Fruit fly (Drosophila melanogaster) whole organism, embryonic: ENCODE data around the gene be.

Experiments
- Awh ChIP-seq: fragments of 200-800 bp; sonication (Bioruptor generic); IDR thresholded peaks from 2 replicates; pipeline ENCODE4, ENCODE4 v1.3.6; 2022; ENCODE audit warnings: missing biosample characterization, missing genetic modification characterization
- BEAF-32 ChIP-seq: fragments of 200-800 bp; sonication (Bioruptor generic); optimal IDR thresholded peaks from 3 replicates; lab custom pipeline; 2017; ENCODE audit warnings: missing biosample characterization, missing genetic modification characterization, mild to moderate bottlenecking, moderate library complexity, missing genetic modification reagents
- CG11504 ChIP-seq: fragments of 200-800 bp; sonication (Bioruptor generic); optimal IDR thresholded peaks from 3 replicates; lab custom pipeline; 2019; ENCODE audit warnings: missing biosample characterization, mild to moderate bottlenecking, missing genetic modification characterization, moderate library complexity
- CG14441 ChIP-seq: fragments of 200-800 bp; sonication (Bioruptor generic); IDR thresholded peaks from 2 replicates; pipeline ENCODE4 v1.3.6; 2022; ENCODE audit warnings: missing biosample characterization, missing genetic modification characterization
- CG16863 ChIP-seq: fragments of 200-800 bp; sonication (Bioruptor generic); optimal IDR thresholded peaks from 3 replicates; lab custom pipeline; 2016; ENCODE audit warnings: missing biosample characterization, missing genetic modification characterization
- CG2889 ChIP-seq: fragments of 200-800 bp; sonication (Bioruptor generic); IDR thresholded peaks from 3 replicates; pipeline ENCODE4 v1.3.6; 2022; ENCODE audit warnings: missing biosample characterization, missing genetic modification characterization
- CG3065 ChIP-seq: fragments of 200-800 bp; sonication (Bioruptor generic); optimal IDR thresholded peaks from 2 replicates; lab custom pipeline; 2016; ENCODE audit warnings: missing biosample characterization, missing genetic modification characterization
- CG6854 ChIP-seq: fragments of 200-800 bp; sonication (Bioruptor generic); optimal IDR thresholded peaks from 3 replicates; lab custom pipeline; 2017; ENCODE audit warnings: missing biosample characterization, mild to moderate bottlenecking, missing genetic modification characterization
- CG8944 ChIP-seq: fragments of 200-800 bp; sonication (Bioruptor generic); optimal IDR thresholded peaks from 3 replicates; lab custom pipeline; 2016; ENCODE audit warnings: missing biosample characterization, missing genetic modification characterization
- CG9727 ChIP-seq: fragments of 200-800 bp; sonication (Bioruptor generic); optimal IDR thresholded peaks from 3 replicates; lab custom pipeline; 2017; ENCODE audit warnings: missing biosample characterization, mild to moderate bottlenecking, missing genetic modification characterization
- GATAe ChIP-seq: fragments of 200-800 bp; sonication (Bioruptor generic); conservative IDR thresholded peaks from 2 replicates; pipeline ENCODE4 v1.3.6; 2022; ENCODE audit warnings: missing biosample characterization, missing genetic modification characterization
- Gug ChIP-seq: fragments of 200-800 bp; sonication (Bioruptor generic); IDR thresholded peaks from 4 replicates; pipeline ENCODE4 v1.3.6; 2022; ENCODE audit warnings: missing biosample characterization, missing genetic modification characterization
- Hand ChIP-seq: fragments of 200-800 bp; sonication (Bioruptor generic); optimal IDR thresholded peaks from 2 replicates; lab custom pipeline; 2017; ENCODE audit warnings: mild to moderate bottlenecking, missing biosample characterization, missing genetic modification reagents, missing genetic modification characterization
- Lpt ChIP-seq: fragments of >200 bp; optimal IDR thresholded peaks from 2 replicates; lab custom pipeline; 2018; ENCODE audit warnings: missing biosample characterization, missing genetic modification characterization
- MTF-1 ChIP-seq: fragments of 200-800 bp; sonication (Bioruptor generic); optimal IDR thresholded peaks from 2 replicates; lab custom pipeline; 2018; ENCODE audit warnings: missing biosample characterization, mild to moderate bottlenecking, missing genetic modification characterization, borderline replicate concordance
- Med ChIP-seq: fragments of 200-800 bp; sonication (Bioruptor generic); peaks from one replicate; lab custom pipeline; 2016; ENCODE audit warnings: missing biosample characterization, missing genetic modification characterization, mild to moderate bottlenecking, inconsistent platforms, moderate library complexity
- Myb ChIP-seq: fragments of 200-800 bp; sonication (Bioruptor generic); optimal IDR thresholded peaks from 2 replicates; lab custom pipeline; 2016; ENCODE audit warnings: missing biosample characterization, missing genetic modification characterization
- Oaz ChIP-seq: fragments of 200-800 bp; sonication (Bioruptor generic); IDR thresholded peaks from 2 replicates; pipeline ENCODE4 v1.3.6; 2022; ENCODE audit warnings: missing biosample characterization, missing genetic modification characterization
- PHDP ChIP-seq: fragments of 200-800 bp; sonication (Bioruptor generic); optimal IDR thresholded peaks from 3 replicates; lab custom pipeline; 2018; ENCODE audit warnings: missing biosample characterization, mild to moderate bottlenecking, missing genetic modification characterization, moderate library complexity
- Rfx ChIP-seq: fragments of 200-800 bp; sonication (Bioruptor generic); IDR thresholded peaks from 2 replicates; pipeline ENCODE4 v1.3.6; 2022; ENCODE audit warnings: missing biosample characterization, missing genetic modification characterization
- Scr ChIP-seq: fragments of 200-800 bp; sonication (Bioruptor generic); IDR thresholded peaks from 2 replicates; pipeline ENCODE4 v1.3.6; 2022; ENCODE audit warnings: missing biosample characterization, missing genetic modification characterization; ENCODE audit not compliant: partially characterized antibody
- Sry-β ChIP-seq: fragments of 200-800 bp; sonication (Bioruptor generic); optimal IDR thresholded peaks from 2 replicates; lab custom pipeline; 2018; ENCODE audit warnings: missing biosample characterization, mild to moderate bottlenecking, missing genetic modification characterization, moderate library complexity
- Xrp1 ChIP-seq: fragments of 200-800 bp; sonication (Bioruptor generic); IDR thresholded peaks from 2 replicates; pipeline ENCODE4 v1.3.6; 2022; ENCODE audit warnings: missing biosample characterization, missing genetic modification characterization
- ab ChIP-seq: fragments of 200-800 bp; sonication (Bioruptor generic); optimal IDR thresholded peaks from 2 replicates; lab custom pipeline; 2016; ENCODE audit warnings: missing biosample characterization, missing genetic modification characterization
- aop ChIP-seq: fragments of 200-800 bp; sonication (Bioruptor generic); IDR thresholded peaks from 2 replicates; pipeline ENCODE4 v1.3.6; 2022; ENCODE audit warnings: missing biosample characterization, missing genetic modification characterization
- bcd ChIP-seq: fragments of 200-800 bp; sonication (Bioruptor generic); optimal IDR thresholded peaks from 2 replicates; lab custom pipeline; 2017; ENCODE audit warnings: missing biosample characterization, mild to moderate bottlenecking, missing genetic modification characterization
- crp ChIP-seq, 2 experiments: fragments of 200-800 bp; sonication (Bioruptor generic); optimal IDR thresholded peaks; 2 replicates in 1 of 2; 3 replicates in 1 of 2; lab custom pipeline; 2017; ENCODE audit warnings: missing biosample characterization in 2 of 2, missing genetic modification characterization in 2 of 2, mild to moderate bottlenecking in 1 of 2, moderate library complexity in 1 of 2
- dm ChIP-seq: fragments of 200-800 bp; sonication (Bioruptor generic); optimal IDR thresholded peaks from 3 replicates; lab custom pipeline; 2016; ENCODE audit warnings: missing biosample characterization, missing genetic modification characterization
- dysf ChIP-seq: fragments of 200-800 bp; sonication (Bioruptor generic); IDR thresholded peaks from 3 replicates; pipeline ENCODE4 v1.3.6; 2022; ENCODE audit warnings: missing biosample characterization, missing genetic modification characterization
- fru ChIP-seq: fragments of >200 bp; optimal IDR thresholded peaks from 2 replicates; lab custom pipeline; 2017
- gce ChIP-seq: fragments of 200-800 bp; sonication (Bioruptor generic); IDR thresholded peaks from 3 replicates; pipeline ENCODE4 v1.3.6; 2022; ENCODE audit warnings: missing biosample characterization, missing genetic modification characterization
- gcm2 ChIP-seq: fragments of 200-800 bp; sonication (Bioruptor generic); optimal IDR thresholded peaks from 2 replicates; lab custom pipeline; 2016; ENCODE audit warnings: missing biosample characterization, missing genetic modification characterization
- gsb ChIP-seq: fragments of 200-800 bp; sonication (Bioruptor generic); IDR thresholded peaks from 2 replicates; pipeline ENCODE4 v1.3.6; 2022; ENCODE audit warnings: missing biosample characterization, missing genetic modification characterization
- gt ChIP-seq: fragments of 200-800 bp; sonication (Bioruptor generic); IDR thresholded peaks from 2 replicates; pipeline ENCODE4 v1.3.6; 2022; ENCODE audit warnings: missing biosample characterization, missing genetic modification characterization
- hb ChIP-seq: fragments of 200-800 bp; sonication (Bioruptor generic); IDR thresholded peaks from 3 replicates; pipeline ENCODE4 v1.3.6; 2022; ENCODE audit warnings: missing biosample characterization, missing genetic modification characterization; ENCODE audit not compliant: partially characterized antibody
- insv ChIP-seq, 2 experiments: fragments of 200-800 bp; sonication (Bioruptor generic); optimal IDR thresholded peaks; 3 replicates each; lab custom pipeline; 2016 to 2018; ENCODE audit warnings: missing biosample characterization in 2 of 2, missing genetic modification characterization in 2 of 2
- jumu ChIP-seq: fragments of 200-800 bp; sonication (Bioruptor generic); optimal IDR thresholded peaks from 3 replicates; lab custom pipeline; 2016; ENCODE audit warnings: missing biosample characterization, missing genetic modification characterization
- maf-S ChIP-seq: fragments of 200-800 bp; sonication (Bioruptor generic); optimal IDR thresholded peaks from 2 replicates; lab custom pipeline; 2016; ENCODE audit warnings: missing biosample characterization, missing genetic modification characterization
- nerfin-1 ChIP-seq: fragments of 200-800 bp; sonication (Bioruptor generic); optimal IDR thresholded peaks from 3 replicates; lab custom pipeline; 2019; ENCODE audit warnings: missing biosample characterization, mild to moderate bottlenecking, missing genetic modification characterization, moderate library complexity
- org-1 ChIP-seq: fragments of 200-800 bp; sonication (Bioruptor generic); optimal IDR thresholded peaks from 2 replicates; lab custom pipeline; 2017; ENCODE audit warnings: missing biosample characterization, missing genetic modification characterization
- pan ChIP-seq, 4 experiments: fragments of >200 bp in 3 of 4; fragments of 200-800 bp in 1 of 4; sonication (Bioruptor generic) in 1 of 4; optimal IDR thresholded peaks in 3 of 4; IDR thresholded peaks in 1 of 4; 2 replicates each; pipeline versions ENCODE4 v1.3.6 to Lab custom; 2017 to 2022; ENCODE audit warnings: missing biosample characterization in 2 of 4, missing genetic modification characterization in 2 of 4, mixed read lengths in 1 of 4
- pfk ChIP-seq: fragments of 200-800 bp; sonication (Bioruptor generic); optimal IDR thresholded peaks from 2 replicates; lab custom pipeline; 2018; ENCODE audit warnings: missing biosample characterization, mild to moderate bottlenecking, missing genetic modification characterization, moderate library complexity
- psq ChIP-seq: fragments of 200-800 bp; sonication (Bioruptor generic); optimal IDR thresholded peaks from 2 replicates; lab custom pipeline; 2017; ENCODE audit warnings: missing biosample characterization, missing genetic modification characterization
- sc ChIP-seq, 3 experiments: fragments of >200 bp in 2 of 3; fragments of 200-800 bp in 1 of 3; sonication (Bioruptor generic) in 1 of 3; optimal IDR thresholded peaks; 2 replicates in 2 of 3; 3 replicates in 1 of 3; lab custom pipeline; 2017; ENCODE audit warnings: mild to moderate bottlenecking in 1 of 3, missing biosample characterization in 1 of 3, missing genetic modification characterization in 1 of 3, missing genetic modification reagents in 1 of 3
- sr ChIP-seq: fragments of 200-800 bp; sonication (Bioruptor generic); IDR thresholded peaks from 3 replicates; pipeline ENCODE4 v1.3.6; 2022; ENCODE audit warnings: missing biosample characterization, missing genetic modification characterization
- ssp ChIP-seq: fragments of 200-800 bp; sonication (Bioruptor generic); IDR thresholded peaks from 2 replicates; pipeline ENCODE4 v1.3.6; 2022; ENCODE audit warnings: missing biosample characterization, missing genetic modification characterization
- tgo ChIP-seq: fragments of 200-800 bp; sonication (Bioruptor generic); IDR thresholded peaks from 3 replicates; pipeline ENCODE4 v1.3.6; 2022; ENCODE audit warnings: missing biosample characterization, missing genetic modification characterization
- unpg ChIP-seq: fragments of 200-800 bp; sonication (Bioruptor generic); optimal IDR thresholded peaks from 3 replicates; lab custom pipeline; 2018; ENCODE audit warnings: missing biosample characterization, mild to moderate bottlenecking, missing genetic modification characterization, moderate library complexity
- zf30C ChIP-seq: fragments of 200-800 bp; sonication (Bioruptor generic); optimal IDR thresholded peaks from 3 replicates; lab custom pipeline; 2018; ENCODE audit warnings: missing biosample characterization, mild to moderate bottlenecking, missing genetic modification characterization

The be gene

DNA sequence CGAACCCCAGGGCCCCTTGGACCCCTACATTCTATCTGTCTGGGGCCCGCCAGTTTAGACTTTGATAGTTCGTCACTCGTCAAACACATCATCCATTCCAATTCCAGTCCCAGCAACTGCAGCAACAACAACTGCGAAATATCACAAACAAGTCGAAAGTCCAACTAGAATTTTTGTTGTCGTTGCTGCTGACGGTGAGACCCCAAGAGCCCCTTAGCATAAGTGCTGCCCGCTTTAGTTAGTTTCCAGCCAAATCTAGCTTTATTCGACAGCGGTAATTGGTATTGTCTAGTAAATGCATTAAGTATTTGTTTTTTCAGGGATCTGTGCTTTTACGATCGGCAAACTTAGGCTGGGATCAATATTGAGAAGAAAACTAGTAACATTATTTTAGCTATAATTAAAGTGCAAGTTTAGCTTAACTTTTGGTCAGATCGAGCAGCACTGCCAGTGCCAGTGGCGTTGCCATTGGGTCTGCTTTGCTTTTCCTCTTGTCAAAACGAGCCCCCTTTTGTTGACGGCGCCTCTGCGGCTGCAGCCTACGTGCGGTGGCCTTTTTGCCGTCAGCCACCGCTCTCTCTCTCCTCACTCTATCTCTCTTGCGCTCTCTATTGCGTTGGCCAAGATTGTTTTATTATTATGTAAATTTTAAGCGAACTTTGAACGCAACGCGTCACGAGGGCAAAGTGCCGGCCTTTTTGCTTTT is 50.6 kb downstream of the be start (continued):
- TF ChIP-seq gsb = peak; percentile 71
- TF ChIP-seq Awh = peak; percentile 68; the same call in 1 of the 2 replicates
- peak; percentile 88 for TF ChIP-seq CG8944
- TF ChIP-seq Gug (GFP tag; lab: Robert Waterston, UW) = peak; percentile 98
- peak; percentile 82 for TF ChIP-seq gcm2 (GFP tag; lab: Kevin White, UChicago)
- TF ChIP-seq Xrp1 (GFP tag; lab: Robert Waterston, UW) = peak; percentile 88
- peak; percentile 85 for TF ChIP-seq PHDP (tag; lab: Kevin White, UChicago)
- peak; percentile 88 for TF ChIP-seq bcd
- peak; percentile 88 for TF ChIP-seq CG16863
- peak; percentile 86 for TF ChIP-seq unpg (GFP tag; lab: Kevin White, UChicago)
- TF ChIP-seq gce (GFP tag; lab: Robert Waterston, UW) = peak; percentile 51; the same call in 1 of the 3 replicates
- peak; percentile 80 for TF ChIP-seq Hand
- peak; percentile 83 for TF ChIP-seq ab
- TF ChIP-seq sr (GFP tag; lab: Robert Waterston, UW) = peak; percentile 93
- TF ChIP-seq fru (lab: Kevin White, UChicago) = no peak
- peak; percentile 86 for TF ChIP-seq CG14441 (GFP tag; lab: Robert Waterston, UW)
- peak; percentile 73 for TF ChIP-seq CG3065 (GFP tag; lab: Kevin White, UChicago)
- no peak for TF ChIP-seq sc (optimal IDR thresholded peaks at IDR 0.05; lab: Kevin White, UChicago)
- TF ChIP-seq sc (GFP tag; optimal IDR thresholded peaks at IDR 0.05; lab: Kevin White, UChicago) = peak; percentile 48
- TF ChIP-seq maf-S (GFP tag; lab: Kevin White, UChicago) = peak; percentile 88
- TF ChIP-seq CG9727 (GFP tag; lab: Kevin White, UChicago) = peak; percentile 87
- peak; percentile 79 for TF ChIP-seq Myb
- peak; percentile 77 for TF ChIP-seq ssp
- TF ChIP-seq CG11504 (tag; lab: Kevin White, UChicago) = peak; percentile 91
- peak; percentile 79 for TF ChIP-seq gt (GFP tag; lab: Robert Waterston, UW)
- TF ChIP-seq jumu (GFP tag; lab: Kevin White, UChicago) = peak; percentile 93
- TF ChIP-seq Oaz = peak; percentile 67
- TF ChIP-seq org-1 (GFP tag; lab: Kevin White, UChicago) = peak; percentile 89
- TF ChIP-seq Scr = no peak
- no peak for TF ChIP-seq hb (GFP tag; lab: Robert Waterston, UW)
- no peak for TF ChIP-seq pan (optimal IDR thresholded peaks at IDR 0.05; lab: Kevin White, UChicago)
- TF ChIP-seq pan (GFP tag; optimal IDR thresholded peaks at IDR 0.05 in 1 of 2, IDR thresholded peaks at IDR 0.05 in 1 of 2) = peak in 1 of 2 experiments; percentile 89
- TF ChIP-seq tgo = peak; percentile 89
- peak; percentile 17 to 64 for TF ChIP-seq insv (GFP tag; optimal IDR thresholded peaks at IDR 0.05; lab: Kevin White, UChicago)
- TF ChIP-seq crp (GFP tag; optimal IDR thresholded peaks at IDR 0.05; lab: Kevin White, UChicago) = peak in 1 of 2 experiments; percentile 42
- TF ChIP-seq psq (GFP tag; lab: Kevin White, UChicago) = peak; percentile 70
- TF ChIP-seq Lpt (GFP tag; lab: Kevin White, UChicago) = no peak
- peak; percentile 68 for TF ChIP-seq nerfin-1
- TF ChIP-seq CG6854 (GFP tag; lab: Kevin White, UChicago) = peak; percentile 83
- no peak for TF ChIP-seq zf30C
- TF ChIP-seq dm (GFP tag; lab: Kevin White, UChicago) = peak; percentile 84
- peak; percentile 97 for TF ChIP-seq Sry-β (GFP tag; lab: Kevin White, UChicago)
- TF ChIP-seq aop = peak; percentile 86
- TF ChIP-seq Rfx = peak; percentile 97
- peak; percentile 98 for TF ChIP-seq Med (GFP tag; lab: Kevin White, UChicago)
- TF ChIP-seq GATAe (GFP tag; lab: Robert Waterston, UW) = peak; percentile 47; the same call in 1 of the 2 replicates
- TF ChIP-seq pfk (GFP tag; lab: Kevin White, UChicago) = peak; percentile 15
- peak; percentile 93 for TF ChIP-seq dysf (GFP tag; lab: Robert Waterston, UW)
- peak; percentile 78 for TF ChIP-seq MTF-1 (GFP tag; lab: Kevin White, UChicago)
- TF ChIP-seq CG2889 (GFP tag; lab: Robert Waterston, UW) = peak; percentile 81
- peak; percentile 11 for TF ChIP-seq BEAF-32
